Worm (Caenorhabditis elegans): Measurements from ENCODE around the gene dur-1.

- TF ChIP-seq dao-5 (tag; optimal IDR thresholded peaks at IDR 0.05) (no peak), him-1 (tag; optimal IDR thresholded peaks at IDR 0.05) (no peak), W03F9.2 (tag; optimal IDR thresholded peaks at IDR 0.05) (no peak)
These were observed at the start of gene dur-1 for ce11 chrIV:9928180-9928896.
